Worm (Caenorhabditis elegans) whole organism, L3 larva: ENCODE results near the gene Y39E4B.11.
"Not testable (repeated sequence)": the region's sequence is repeated elsewhere in the genome, so short reads cannot be mapped to it uniquely, and the experiment has no call there.

ENCODE experiments used
- R02D3.7 ChIP-seq: fragments of 150-350 bp; optimal IDR thresholded peaks from 2 replicates; lab custom pipeline; 2014; ENCODE audit warnings: missing biosample characterization, missing genetic modification characterization
- ZK546.5 ChIP-seq: sonication (generic microtip); optimal IDR thresholded peaks from 2 replicates; lab custom pipeline; 2017; ENCODE audit warnings: missing biosample characterization, missing genetic modification characterization
- aly-2 ChIP-seq: fragments of 150-350 bp; optimal IDR thresholded peaks from 2 replicates; lab custom pipeline; 2014; ENCODE audit warnings: missing biosample characterization, missing genetic modification characterization
- ama-1 ChIP-seq: fragments of 150-350 bp; optimal IDR thresholded peaks from 2 replicates; lab custom pipeline; 2018
- ceh-16 ChIP-seq: sonication (generic microtip); optimal IDR thresholded peaks from 2 replicates; lab custom pipeline; 2017; ENCODE audit warnings: missing biosample characterization, missing genetic modification characterization
- ceh-9 ChIP-seq: sonication (generic microtip); optimal IDR thresholded peaks from 2 replicates; lab custom pipeline; 2018; ENCODE audit warnings: missing biosample characterization, missing genetic modification characterization
- daf-12 ChIP-seq: fragments of 150-350 bp; optimal IDR thresholded peaks from 2 replicates; lab custom pipeline; 2014; ENCODE audit warnings: missing biosample characterization, missing genetic modification reagents, missing genetic modification characterization
- elt-2 ChIP-seq: sonication (generic microtip); optimal IDR thresholded peaks from 2 replicates; lab custom pipeline; 2016; ENCODE audit warnings: missing genetic modification reagents, mild to moderate bottlenecking, missing genetic modification characterization, missing compliant biosample characterization
- elt-3 ChIP-seq, 3 experiments: fragments of 150-350 bp in 1 of 3; sonication (generic microtip) in 2 of 3; optimal IDR thresholded peaks; 2 replicates in 2 of 3; 4 replicates in 1 of 3; lab custom pipeline; 2014 to 2017; ENCODE audit warnings: missing biosample characterization in 3 of 3, missing genetic modification characterization in 3 of 3
- eor-1 ChIP-seq, 2 experiments: fragments of 150-350 bp; optimal IDR thresholded peaks; 2 replicates each; lab custom pipeline; 2014 to 2018; ENCODE audit warnings: missing biosample characterization in 2 of 2, missing genetic modification characterization in 2 of 2
- fkh-10 ChIP-seq: sonication (generic microtip); optimal IDR thresholded peaks from 2 replicates; lab custom pipeline; 2017; ENCODE audit warnings: missing biosample characterization, missing genetic modification reagents, missing genetic modification characterization
- fos-1 ChIP-seq: fragments of 150-350 bp; optimal IDR thresholded peaks from 2 replicates; lab custom pipeline; 2014; ENCODE audit warnings: missing biosample characterization, missing genetic modification characterization
- hmg-11 ChIP-seq: sonication (generic microtip); optimal IDR thresholded peaks from 2 replicates; lab custom pipeline; 2016; ENCODE audit warnings: missing genetic modification characterization, missing compliant biosample characterization
- lin-15B ChIP-seq: fragments of 150-350 bp; optimal IDR thresholded peaks from 2 replicates; lab custom pipeline; 2014; ENCODE audit warnings: missing biosample characterization, missing genetic modification characterization
- lin-39 ChIP-seq: fragments of 150-350 bp; optimal IDR thresholded peaks from 2 replicates; lab custom pipeline; 2018; ENCODE audit warnings: missing biosample characterization, missing genetic modification reagents, missing genetic modification characterization
- lsy-12 ChIP-seq: sonication (generic microtip); optimal IDR thresholded peaks from 2 replicates; lab custom pipeline; 2016; ENCODE audit warnings: mild to moderate bottlenecking, missing genetic modification characterization, missing compliant biosample characterization
- mml-1 ChIP-seq: fragments of 150-350 bp; sonication (generic microtip); optimal IDR thresholded peaks from 3 replicates; lab custom pipeline; 2014; ENCODE audit warnings: missing biosample characterization, missing genetic modification characterization
- nfya-1 ChIP-seq: sonication (generic microtip); optimal IDR thresholded peaks from 2 replicates; lab custom pipeline; 2017; ENCODE audit warnings: missing genetic modification characterization, mild to moderate bottlenecking, missing compliant biosample characterization, antibody characterized with exemption, moderate library complexity; ENCODE audit not compliant: insufficient read depth
- nhr-11 ChIP-seq: fragments of 150-350 bp; optimal IDR thresholded peaks from 2 replicates; lab custom pipeline; 2014; ENCODE audit warnings: missing biosample characterization, missing genetic modification characterization
- nhr-12 ChIP-seq: fragments of 150-350 bp; optimal IDR thresholded peaks from 2 replicates; lab custom pipeline; 2014; ENCODE audit warnings: missing biosample characterization, missing genetic modification characterization
- nhr-23 ChIP-seq: fragments of 150-350 bp; optimal IDR thresholded peaks from 2 replicates; lab custom pipeline; 2014; ENCODE audit warnings: missing biosample characterization, missing genetic modification reagents, missing genetic modification characterization
- nhr-237 ChIP-seq: fragments of 150-350 bp; optimal IDR thresholded peaks from 2 replicates; lab custom pipeline; 2014; ENCODE audit warnings: missing biosample characterization, missing genetic modification characterization
- nhr-25 ChIP-seq: sonication (generic microtip); optimal IDR thresholded peaks from 2 replicates; lab custom pipeline; 2017; ENCODE audit warnings: missing biosample characterization, missing genetic modification characterization
- nhr-43 ChIP-seq: sonication (generic microtip); optimal IDR thresholded peaks from 2 replicates; lab custom pipeline; 2016; ENCODE audit warnings: mild to moderate bottlenecking, missing genetic modification characterization, missing compliant biosample characterization; ENCODE audit not compliant: poor library complexity, severe bottlenecking
- nhr-67 ChIP-seq: fragments of 150-350 bp; optimal IDR thresholded peaks from 2 replicates; lab custom pipeline; 2014; ENCODE audit warnings: missing biosample characterization, missing genetic modification characterization
- nhr-76 ChIP-seq: fragments of 150-350 bp; sonication (generic microtip); optimal IDR thresholded peaks from 5 replicates; lab custom pipeline; 2014; ENCODE audit warnings: missing biosample characterization, missing genetic modification characterization
- pha-4 ChIP-seq: fragments of 150-350 bp; optimal IDR thresholded peaks from 2 replicates; lab custom pipeline; 2014; ENCODE audit warnings: missing biosample characterization, missing genetic modification reagents, missing genetic modification characterization
- pqm-1 ChIP-seq: fragments of 150-350 bp; optimal IDR thresholded peaks from 2 replicates; lab custom pipeline; 2017; ENCODE audit warnings: missing biosample characterization, missing genetic modification characterization, inconsistent platforms
- sea-2 ChIP-seq: fragments of 150-350 bp; sonication (generic microtip); optimal IDR thresholded peaks from 4 replicates; lab custom pipeline; 2014; ENCODE audit warnings: missing biosample characterization, missing genetic modification reagents, missing genetic modification characterization
- skn-1 ChIP-seq: fragments of 150-350 bp; optimal IDR thresholded peaks from 2 replicates; lab custom pipeline; 2014; ENCODE audit warnings: missing biosample characterization, missing genetic modification characterization
- snpc-4 ChIP-seq: fragments of 150-350 bp; optimal IDR thresholded peaks from 2 replicates; lab custom pipeline; 2014; ENCODE audit warnings: missing biosample characterization, missing genetic modification characterization
- tbx-2 ChIP-seq: sonication (generic microtip); optimal IDR thresholded peaks from 2 replicates; lab custom pipeline; 2016; ENCODE audit warnings: mild to moderate bottlenecking, missing genetic modification characterization, missing compliant biosample characterization
- unc-39 ChIP-seq: sonication (generic microtip); optimal IDR thresholded peaks from 4 replicates; lab custom pipeline; 2017; ENCODE audit warnings: missing biosample characterization, missing genetic modification characterization
- unc-62 ChIP-seq: fragments of 150-350 bp; sonication (generic microtip); optimal IDR thresholded peaks from 4 replicates; lab custom pipeline; 2014; ENCODE audit warnings: missing biosample characterization, missing genetic modification reagents, missing genetic modification characterization
- zag-1 ChIP-seq: fragments of 150-350 bp; optimal IDR thresholded peaks from 2 replicates; lab custom pipeline; 2014; ENCODE audit warnings: missing biosample characterization, missing genetic modification characterization
- ztf-4 ChIP-seq: fragments of 150-350 bp; optimal IDR thresholded peaks from 2 replicates; lab custom pipeline; 2014; ENCODE audit warnings: missing biosample characterization, missing genetic modification characterization

The Y39E4B.11 gene

DNA sequence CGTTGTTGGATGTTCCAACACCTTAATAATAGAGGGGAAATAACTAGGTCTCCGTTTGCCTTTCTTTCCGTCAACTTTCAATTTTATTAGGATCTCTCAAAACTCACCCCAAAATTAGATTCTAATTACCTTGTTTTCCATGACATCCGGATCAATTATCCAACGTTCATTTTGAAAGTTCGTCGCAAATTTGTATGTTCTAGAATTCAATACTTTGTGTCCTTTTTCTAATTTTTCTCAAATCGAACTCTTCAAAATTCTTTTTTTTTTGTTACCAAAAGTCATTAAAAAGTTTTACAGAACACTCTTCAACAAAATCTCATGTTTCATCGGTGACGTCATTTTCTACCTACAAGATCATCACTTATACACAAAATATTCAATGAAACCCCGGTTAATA is 18.0 kb downstream of the Y39E4B.11 start, which contains the start of gene Y43F4A.1:
TSS of gene Y43F4A.1 (plus strand) at position 301 of the 400 bp plus-strand sequence.
- TF ChIP-seq ceh-9: no peak
- no peak for TF ChIP-seq lin-39 (tag; lab: Kevin White, UChicago)
- no peak for TF ChIP-seq nhr-67
- TF ChIP-seq ZK546.5 (tag; lab: Kevin White, UChicago): no peak
- no peak for TF ChIP-seq nhr-11 (tag; lab: Kevin White, UChicago)
- no peak for TF ChIP-seq nfya-1 (tag; lab: Kevin White, UChicago)
- TF ChIP-seq nhr-237: no peak
- TF ChIP-seq nhr-23: peak; percentile 4
- TF ChIP-seq R02D3.7: no peak

DNA sequence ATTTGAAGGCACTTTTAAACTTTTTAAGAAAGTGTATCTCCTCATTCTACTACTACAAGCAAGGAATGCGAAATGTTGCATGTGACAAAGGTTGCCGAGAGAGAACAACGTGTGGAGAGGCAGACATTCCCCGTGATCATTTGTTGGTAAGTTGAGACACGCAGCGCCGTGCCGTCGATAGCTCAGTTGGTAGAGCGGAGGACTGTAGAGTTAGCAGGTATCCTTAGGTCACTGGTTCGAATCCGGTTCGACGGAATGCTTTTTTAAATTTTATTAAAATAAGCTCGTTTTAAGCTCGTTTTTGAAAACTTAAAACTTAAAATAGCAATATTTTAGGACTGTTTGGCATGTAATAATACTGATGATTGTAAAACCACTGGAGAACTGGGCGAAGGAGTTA is 19.6 kb downstream of the Y39E4B.11 start:
- TF ChIP-seq pha-4 (tag; lab: Kevin White, UChicago): peak; percentile 35
- TF ChIP-seq fos-1 (tag; lab: Kevin White, UChicago): no peak
- peak; percentile 23 for TF ChIP-seq nfya-1 (tag; lab: Kevin White, UChicago)

DNA sequence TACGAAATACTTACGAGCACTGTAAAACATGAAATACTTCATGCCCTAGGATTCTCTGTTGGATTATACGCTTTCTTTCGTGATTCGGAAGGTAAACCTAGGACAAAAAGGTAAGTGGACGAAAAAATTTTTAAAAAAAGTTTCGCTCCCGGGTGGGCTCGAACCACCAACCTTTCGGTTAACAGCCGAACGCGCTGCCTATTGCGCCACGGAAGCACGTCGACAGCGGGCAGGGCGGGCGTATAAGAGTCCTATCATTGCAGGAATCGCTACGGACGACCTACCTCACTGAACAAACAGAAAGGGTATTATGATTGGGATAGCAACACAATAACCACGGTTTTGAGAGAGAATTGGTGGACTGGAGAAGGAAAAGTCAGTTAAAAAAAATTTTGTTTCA is 20.2 kb downstream of the Y39E4B.11 start:
- TF ChIP-seq pha-4 (tag; lab: Kevin White, UChicago): peak; percentile 30
- peak; percentile 8 for TF ChIP-seq lin-39 (tag; lab: Kevin White, UChicago)
- no peak for TF ChIP-seq tbx-2 (tag; lab: Kevin White, UChicago)
- peak; percentile 24 for TF ChIP-seq lsy-12 (tag; lab: Kevin White, UChicago)
- no peak for TF ChIP-seq unc-39 (tag; lab: Kevin White, UChicago)
- TF ChIP-seq unc-62: no peak
- no peak for TF ChIP-seq ZK546.5 (tag; lab: Kevin White, UChicago)
- peak; percentile 37 for TF ChIP-seq hmg-11
- peak; percentile 20 for TF ChIP-seq elt-2
- TF ChIP-seq nhr-76 (tag; lab: Kevin White, UChicago): no peak
- no peak for TF ChIP-seq mml-1 (tag; lab: Kevin White, UChicago)
- TF ChIP-seq ama-1 (lab: Kevin White, UChicago): no peak
- TF ChIP-seq nfya-1 (tag; lab: Kevin White, UChicago): peak; percentile 40

DNA sequence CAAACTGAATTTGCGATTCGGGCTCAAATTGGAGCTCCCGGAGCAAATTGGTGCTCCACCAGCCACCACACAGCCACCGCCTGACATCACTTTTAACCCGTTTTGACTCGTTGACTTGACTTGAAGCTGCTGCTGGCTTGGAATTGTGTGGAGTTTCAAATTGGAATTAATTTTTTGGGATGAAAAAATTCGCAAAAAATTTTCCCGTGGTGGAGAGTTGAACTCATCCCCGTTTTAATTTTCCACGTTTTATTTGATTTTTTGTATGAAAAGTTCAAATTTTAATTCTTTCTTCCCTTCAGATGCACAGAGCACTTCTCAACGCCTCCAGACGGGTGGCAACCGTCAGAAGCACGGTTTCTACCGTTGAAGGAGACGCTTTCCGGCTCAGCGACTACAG is 40.5 kb downstream of the Y39E4B.11 start, which contains the start of gene Y43F4A.4:
TSS of gene Y43F4A.4 (plus strand) at position 301 of the 400 bp plus-strand sequence.
- TF ChIP-seq skn-1, daf-12, ZK546.5 (tag; lab: Kevin White, UChicago): not testable (repeated sequence)

DNA sequence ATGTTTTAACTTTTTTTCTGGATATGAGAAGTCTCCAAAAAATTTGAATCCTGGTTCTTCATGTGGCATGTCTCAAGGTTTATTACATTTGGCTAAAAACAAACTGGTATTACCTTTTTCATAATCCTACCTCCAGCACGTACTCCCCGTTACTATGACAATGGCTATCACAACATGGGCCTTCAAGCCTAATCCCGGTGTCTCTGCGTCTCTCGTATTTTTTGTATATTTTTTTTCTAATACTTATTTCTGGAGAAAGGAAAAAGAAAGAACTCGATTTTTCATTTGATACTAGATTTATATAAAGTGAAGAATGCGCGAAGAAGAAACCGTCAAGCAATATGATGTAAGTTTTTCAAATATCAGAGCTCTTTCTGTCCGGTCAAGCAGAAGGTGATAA is 41.5 kb downstream of the Y39E4B.11 start, which contains the start of gene anoh-1:
TSS of gene anoh-1 (plus strand) at position 301 of the 400 bp plus-strand sequence.
- TF ChIP-seq fos-1 (tag; lab: Kevin White, UChicago): no peak
- TF ChIP-seq, all 47 proteins: peak for 0

DNA sequence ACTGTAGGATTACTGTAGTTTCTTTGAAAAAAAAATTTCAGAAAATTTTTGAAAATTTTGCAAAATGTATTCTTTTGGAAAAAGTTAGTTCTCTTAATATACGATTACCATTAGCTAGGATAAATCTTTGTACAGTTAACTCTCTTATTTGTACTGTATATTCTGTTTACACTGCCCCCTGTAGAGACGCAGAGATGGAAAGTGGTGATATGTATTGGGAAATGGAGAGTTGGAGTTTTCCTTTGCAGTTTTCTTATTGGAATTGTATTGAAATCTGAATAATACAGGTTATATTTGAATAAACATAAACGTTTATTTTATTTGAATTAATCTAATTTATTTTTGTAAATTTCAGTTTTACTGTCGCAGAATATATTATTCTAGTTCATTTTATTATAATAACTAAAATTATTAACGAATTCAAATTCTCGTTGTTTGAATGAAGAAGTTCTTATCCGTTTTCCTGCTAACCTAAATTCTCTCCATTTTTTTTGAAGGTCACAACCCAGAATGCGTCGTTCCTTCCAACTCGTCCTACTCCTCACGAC is 49.5 kb downstream of the Y39E4B.11 start, which contains the start of gene F56A8.9:
TSS of gene F56A8.9 (plus strand) at position 498 of the 548 bp plus-strand sequence.
- TF ChIP-seq nfya-1 (tag; lab: Kevin White, UChicago) (no peak), aly-2 (tag; lab: Kevin White, UChicago) (no peak)

DNA sequence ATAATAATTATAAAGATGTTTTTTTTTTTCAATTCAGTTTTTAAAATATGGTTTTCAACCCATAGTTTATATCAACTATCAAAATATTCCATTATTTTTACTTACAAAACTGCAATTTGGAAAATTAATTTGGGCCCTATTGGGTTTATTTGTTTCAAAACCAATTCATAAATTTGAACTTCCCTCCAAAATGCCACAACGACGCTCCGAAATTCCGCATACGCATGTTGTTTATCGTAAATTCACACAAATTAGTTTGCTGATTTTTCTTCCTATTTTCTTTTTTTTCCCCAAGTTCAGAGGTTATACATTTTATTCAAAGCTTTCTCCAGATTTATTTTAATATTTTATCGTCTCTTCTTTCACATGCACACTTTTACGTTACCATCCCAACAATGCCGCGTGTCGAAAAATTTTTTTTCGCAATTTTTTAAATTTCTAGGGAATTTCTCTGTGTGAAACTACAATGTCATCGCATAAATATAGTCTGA is 51.7 kb downstream of the Y39E4B.11 start, which contains the start of gene F56A8.3:
TSS of gene F56A8.3 (plus strand) at position 441 of the 491 bp plus-strand sequence.
- TF ChIP-seq nhr-23 (peak; percentile 86), snpc-4 (tag; lab: Kevin White, UChicago) (peak; percentile 37), sea-2 (no peak), elt-3 (tag; optimal IDR thresholded peaks at IDR 0.05; lab: Kevin White, UChicago) (no peak), daf-12 (tag; lab: Kevin White, UChicago) (no peak), lin-39 (tag; lab: Kevin White, UChicago) (peak; percentile 22), pha-4 (tag; lab: Kevin White, UChicago) (peak; percentile 91), nhr-43 (no peak), ceh-9 (no peak), tbx-2 (tag; lab: Kevin White, UChicago) (no peak), elt-2 (peak; percentile 32), nhr-12 (tag; lab: Kevin White, UChicago) (no peak), ama-1 (lab: Kevin White, UChicago) (peak; percentile 31), lin-15B (tag; lab: Kevin White, UChicago) (peak; percentile 68), skn-1 (tag; lab: Kevin White, UChicago) (no peak), nfya-1 (tag; lab: Kevin White, UChicago) (peak; percentile 82), eor-1 (tag; optimal IDR thresholded peaks at IDR 0.05; lab: Kevin White, UChicago) (no peak), pqm-1 (tag; lab: Kevin White, UChicago) (peak; percentile 10), fkh-10 (GFP tag; lab: Kevin White, UChicago) (no peak), lsy-12 (tag; lab: Kevin White, UChicago) (peak; percentile 41), zag-1 (tag; lab: Kevin White, UChicago) (no peak), nhr-25 (tag; lab: Kevin White, UChicago) (peak; percentile 59), nhr-11 (tag; lab: Kevin White, UChicago) (no peak), ztf-4 (tag; lab: Kevin White, UChicago) (no peak), nhr-76 (tag; lab: Kevin White, UChicago) (no peak), ceh-16 (tag; lab: Kevin White, UChicago) (no peak)
